Worm (Caenorhabditis elegans): ENCODE data around the gene Y55F3AM.13.

Y55F3AM.13 gene

ce11 chrIV:1070383-1070782 is 14.3 kb upstream of the Y55F3AM.13 start (continued):
- TF ChIP-seq snpc-4 (tag; optimal IDR thresholded peaks at IDR 0.05) (peak; percentile 36), zip-4 (GFP tag; optimal IDR thresholded peaks at IDR 0.05) (no peak), ceh-88 (GFP tag; IDR thresholded peaks at IDR 0.05) (no peak), mep-1 (tag; optimal IDR thresholded peaks at IDR 0.05) (peak; percentile 62), ztf-4 (tag; optimal IDR thresholded peaks at IDR 0.05) (peak; percentile 85), egl-27 (tag; optimal IDR thresholded peaks at IDR 0.05) (peak; percentile 38 to 67), ceh-8 (GFP tag; optimal IDR thresholded peaks at IDR 0.05) (no peak), fkh-10 (GFP tag; optimal IDR thresholded peaks at IDR 0.05) (peak; percentile 97), sup-37 (GFP tag; optimal IDR thresholded peaks at IDR 0.05) (no peak), elt-2 (tag; optimal IDR thresholded peaks at IDR 0.05) (peak; percentile 23), nhr-19 (GFP tag; conservative IDR thresholded peaks at IDR 0.05) (peak; percentile 45), nhr-90 (tag; optimal IDR thresholded peaks at IDR 0.05; ENCODE audit: poor library complexity) (no peak), egl-13 (tag; optimal IDR thresholded peaks at IDR 0.05) (peak; percentile 68), vab-15 (tag; optimal IDR thresholded peaks at IDR 0.05) (no peak), ztf-11 (tag; optimal IDR thresholded peaks at IDR 0.05) (no peak), unc-86 (tag; optimal IDR thresholded peaks at IDR 0.05) (peak; percentile 90), ceh-82 (tag; optimal IDR thresholded peaks at IDR 0.05) (peak; percentile 52 to 83 (median 67)), nhr-85 (tag) (peak; percentile 14), lir-3 (tag; optimal IDR thresholded peaks at IDR 0.05; ENCODE audit: poor library complexity) (peak; percentile 25), lsy-2 (tag; optimal IDR thresholded peaks at IDR 0.05) (peak; percentile 73 to 83), skn-1 (tag; optimal IDR thresholded peaks at IDR 0.05) (peak; percentile 85), mdl-1 (tag; optimal IDR thresholded peaks at IDR 0.05) (peak in 1 of 2 experiments; percentile 64), nhr-84 (tag; optimal IDR thresholded peaks at IDR 0.05) (no peak), nhr-47 (tag; optimal IDR thresholded peaks at IDR 0.05) (peak; percentile 85), lin-13 (GFP tag; optimal IDR thresholded peaks at IDR 0.05) (peak; percentile 53), sptf-1 (tag; optimal IDR thresholded peaks at IDR 0.05) (no peak), irx-1 (tag; optimal IDR thresholded peaks at IDR 0.05) (peak; percentile 59), ces-1 (GFP tag; optimal IDR thresholded peaks at IDR 0.05) (no peak), ets-5 (GFP tag; IDR thresholded peaks at IDR 0.05) (no peak), dsc-1 (tag; optimal IDR thresholded peaks at IDR 0.05) (peak; percentile 35), isw-1 (GFP tag; IDR thresholded peaks at IDR 0.05) (peak; percentile 58), blmp-1 (tag; optimal IDR thresholded peaks at IDR 0.05) (peak; percentile 1), ama-1 (optimal IDR thresholded peaks at IDR 0.05) (no peak), unc-130 (tag; optimal IDR thresholded peaks at IDR 0.05) (peak; percentile 49), xbp-1 (tag; optimal IDR thresholded peaks at IDR 0.05) (peak; percentile 53), tbx-2 (tag; optimal IDR thresholded peaks at IDR 0.05) (peak; percentile 71), fos-1 (tag; optimal IDR thresholded peaks at IDR 0.05) (peak; percentile 73), nhr-76 (tag; optimal IDR thresholded peaks at IDR 0.05) (no peak), sox-4 (tag; optimal IDR thresholded peaks at IDR 0.05) (peak; percentile 43), zag-1 (tag; optimal IDR thresholded peaks at IDR 0.05) (no peak), swsn-7 (tag; optimal IDR thresholded peaks at IDR 0.05) (peak; percentile 88), nhr-11 (tag; optimal IDR thresholded peaks at IDR 0.05) (peak; percentile 70), snu-23 (GFP tag; optimal IDR thresholded peaks at IDR 0.05) (peak; percentile 71), lin-14 (GFP tag; optimal IDR thresholded peaks at IDR 0.05) (peak; percentile 97), fkh-8 (tag; optimal IDR thresholded peaks at IDR 0.05) (peak; percentile 94), nhr-71 (tag; optimal IDR thresholded peaks at IDR 0.05) (peak; percentile 87), nhr-237 (tag; optimal IDR thresholded peaks at IDR 0.05) (no peak), lin-39 (tag; optimal IDR thresholded peaks at IDR 0.05) (no peak)
